Worm (Caenorhabditis elegans): Measurements from ENCODE around the gene sam-4.

The sam-4 gene

DNA sequence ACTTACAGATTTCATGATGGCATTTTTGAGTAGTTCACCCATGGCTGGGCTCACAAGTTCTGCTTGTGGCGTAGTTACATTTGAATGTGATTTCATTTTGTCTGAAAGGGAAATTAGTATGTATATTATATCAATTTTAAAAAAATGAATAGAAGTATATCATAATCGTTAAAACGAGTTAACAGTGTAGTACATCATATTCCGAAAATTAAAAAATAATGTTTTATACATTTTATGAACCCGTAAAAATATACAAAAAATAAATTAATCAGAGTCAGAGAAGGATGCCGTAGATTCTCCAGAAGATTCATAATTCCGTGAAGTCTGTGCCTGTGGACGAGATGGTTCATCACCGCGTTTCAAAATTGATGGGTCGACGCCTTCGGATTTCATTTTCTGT lies 2.1 kb downstream of the sam-4 start, which contains the start of gene F59E12.9:
TSS of gene F59E12.9 (minus strand) at position 101 of the 400 bp plus-strand sequence.
- no peak for TF ChIP-seq nhr-10 (tag; optimal IDR thresholded peaks at IDR 0.05)
- no peak for TF ChIP-seq mbf-1 (tag; optimal IDR thresholded peaks at IDR 0.05)
- TF ChIP-seq nhr-21 (tag; optimal IDR thresholded peaks at IDR 0.05): no peak
- TF ChIP-seq C34F6.9 (tag; optimal IDR thresholded peaks at IDR 0.05): no peak

DNA sequence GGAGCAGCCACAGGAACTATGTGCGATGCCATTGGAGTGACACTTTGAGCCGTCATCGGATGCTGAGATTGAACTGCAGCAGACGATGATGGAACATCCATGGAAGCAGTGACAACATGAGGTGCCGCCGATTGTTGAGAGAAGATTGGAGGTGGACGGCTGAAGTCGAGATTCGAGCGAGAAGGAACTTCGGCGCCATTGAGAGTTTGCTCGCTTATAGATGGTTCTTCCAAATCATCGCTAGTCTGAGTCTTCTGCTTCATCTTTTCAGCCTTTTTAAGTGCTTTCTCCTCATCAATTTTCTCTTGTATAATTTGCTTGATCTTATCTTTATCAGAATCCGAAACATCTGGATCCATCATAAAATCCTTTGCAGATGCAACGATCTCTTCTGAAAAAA lies 7.0 kb downstream of the sam-4 start:
- TF ChIP-seq blmp-1 (tag; optimal IDR thresholded peaks at IDR 0.05; ENCODE audit: insufficient read depth) (no peak), C34F6.9 (tag; optimal IDR thresholded peaks at IDR 0.05) (no peak), nhr-77 (tag; optimal IDR thresholded peaks at IDR 0.05) (no peak), nhr-129 (tag; optimal IDR thresholded peaks at IDR 0.05) (no peak), fos-1 (tag; optimal IDR thresholded peaks at IDR 0.05) (no peak), unc-62 (GFP tag; optimal IDR thresholded peaks at IDR 0.05) (no peak), mbf-1 (tag; optimal IDR thresholded peaks at IDR 0.05) (no peak), alr-1 (tag; optimal IDR thresholded peaks at IDR 0.05) (no peak), nhr-10 (tag; optimal IDR thresholded peaks at IDR 0.05) (no peak), nhr-11 (tag; optimal IDR thresholded peaks at IDR 0.05) (no peak), lin-39 (tag; optimal IDR thresholded peaks at IDR 0.05) (no peak), elt-1 (tag; optimal IDR thresholded peaks at IDR 0.05) (no peak), crh-2 (tag; optimal IDR thresholded peaks at IDR 0.05) (no peak), mdl-1 (tag; optimal IDR thresholded peaks at IDR 0.05) (no peak), aly-2 (tag; optimal IDR thresholded peaks at IDR 0.05) (no peak)

DNA sequence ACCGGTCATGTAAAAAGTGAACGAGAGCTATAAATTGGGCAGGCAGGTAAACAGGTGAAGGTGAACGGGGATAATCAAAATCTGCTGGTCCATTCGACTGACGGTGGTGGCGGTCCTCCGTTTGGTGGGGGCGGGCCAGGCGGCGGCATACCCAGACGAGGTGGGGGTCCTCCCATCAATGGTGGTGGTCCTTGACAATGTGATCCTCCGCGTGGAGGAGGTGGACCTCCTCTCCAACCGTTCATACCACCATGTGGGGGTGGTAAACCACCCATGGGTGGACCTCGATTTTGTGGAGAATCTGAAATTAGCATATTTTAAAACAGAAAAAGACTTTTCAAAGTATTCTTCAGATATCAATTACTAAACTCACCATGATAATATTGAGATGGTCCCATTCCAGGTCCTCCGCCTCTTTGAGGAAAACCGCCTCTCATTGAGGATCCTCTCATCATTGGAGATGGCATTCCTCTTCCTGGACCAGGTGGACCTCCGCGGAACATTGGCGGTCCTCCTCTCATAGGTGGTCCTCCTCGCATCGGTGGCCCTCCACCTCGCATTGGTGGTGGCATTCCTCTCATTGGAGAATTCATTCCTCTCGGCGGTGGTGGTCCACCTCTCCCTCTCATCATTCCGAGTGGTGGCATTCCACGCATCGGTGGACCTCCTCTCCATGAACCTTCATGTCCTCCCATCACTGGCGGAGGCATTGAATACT lies 8.6 kb downstream of the sam-4 start:
- no peak for TF ChIP-seq snpc-4 (tag; optimal IDR thresholded peaks at IDR 0.05)
- TF ChIP-seq ceh-82 (tag; optimal IDR thresholded peaks at IDR 0.05): no peak
- no peak for TF ChIP-seq elt-1 (tag; optimal IDR thresholded peaks at IDR 0.05)
- TF ChIP-seq ztf-1 (GFP tag; conservative IDR thresholded peaks at IDR 0.05): no peak
- no peak for TF ChIP-seq unc-39 (tag; optimal IDR thresholded peaks at IDR 0.05)
- no peak for TF ChIP-seq lin-11 (tag; optimal IDR thresholded peaks at IDR 0.05)
- TF ChIP-seq ZK546.5 (tag; optimal IDR thresholded peaks at IDR 0.05): no peak
- TF ChIP-seq sma-9 (GFP tag; optimal IDR thresholded peaks at IDR 0.05): no peak
- TF ChIP-seq sma-9 (tag; optimal IDR thresholded peaks at IDR 0.05): no peak
- no peak for TF ChIP-seq crh-2 (tag; optimal IDR thresholded peaks at IDR 0.05)
- no peak for TF ChIP-seq mab-5 (tag; optimal IDR thresholded peaks at IDR 0.05)
- TF ChIP-seq aly-2 (tag; optimal IDR thresholded peaks at IDR 0.05): no peak
- TF ChIP-seq blmp-1 (tag; optimal IDR thresholded peaks at IDR 0.05; ENCODE audit: insufficient read depth): no peak
- no peak for TF ChIP-seq nhr-129 (tag; optimal IDR thresholded peaks at IDR 0.05)
- TF ChIP-seq dmd-4 (tag; optimal IDR thresholded peaks at IDR 0.05): no peak
- TF ChIP-seq ztf-11 (tag; optimal IDR thresholded peaks at IDR 0.05): no peak
- TF ChIP-seq sem-4 (tag; optimal IDR thresholded peaks at IDR 0.05): no peak
- TF ChIP-seq lin-39 (tag; optimal IDR thresholded peaks at IDR 0.05): no peak
- no peak for TF ChIP-seq lsy-2 (tag; optimal IDR thresholded peaks at IDR 0.05)

DNA sequence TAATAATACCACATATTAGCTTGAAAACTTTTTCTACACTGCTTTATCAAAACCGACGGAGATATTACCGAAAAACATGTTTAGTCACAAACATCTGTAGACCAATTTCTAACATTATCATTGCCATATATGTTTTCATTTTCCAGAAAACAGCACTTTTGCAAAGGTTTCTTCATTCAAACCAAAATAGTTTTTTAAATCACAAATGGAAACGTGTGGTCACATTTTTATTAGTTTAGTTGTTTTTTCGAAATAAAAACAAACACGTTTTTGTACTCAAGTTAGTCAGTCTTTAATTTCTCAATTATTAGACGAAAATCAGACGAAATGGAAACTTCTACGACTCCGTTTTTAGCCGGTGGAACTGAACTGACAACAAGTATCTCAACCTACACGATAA lies 11.0 kb downstream of the sam-4 start, which contains the start of gene F59E12.3:
TSS of gene F59E12.3 (plus strand) at position 301 of the 400 bp plus-strand sequence.
- TF ChIP-seq F13H6.1 (tag; optimal IDR thresholded peaks at IDR 0.05) (no peak), lin-39 (tag; optimal IDR thresholded peaks at IDR 0.05) (no peak), nhr-23 (tag; optimal IDR thresholded peaks at IDR 0.05) (no peak), peb-1 (tag; optimal IDR thresholded peaks at IDR 0.05) (no peak), nhr-237 (tag; optimal IDR thresholded peaks at IDR 0.05) (no peak), zag-1 (tag; optimal IDR thresholded peaks at IDR 0.05) (no peak), nhr-11 (tag; optimal IDR thresholded peaks at IDR 0.05) (no peak), elt-1 (tag; optimal IDR thresholded peaks at IDR 0.05) (no peak), skn-1 (tag; optimal IDR thresholded peaks at IDR 0.05) (no peak), Y55F3AM.14 (GFP tag; optimal IDR thresholded peaks at IDR 0.05) (no peak), lin-13 (GFP tag; optimal IDR thresholded peaks at IDR 0.05) (no peak), nhr-6 (tag; optimal IDR thresholded peaks at IDR 0.05) (no peak), lsy-2 (tag; optimal IDR thresholded peaks at IDR 0.05) (no peak), alr-1 (tag; optimal IDR thresholded peaks at IDR 0.05) (no peak), sma-9 (GFP tag; optimal IDR thresholded peaks at IDR 0.05) (no peak), sma-9 (tag; optimal IDR thresholded peaks at IDR 0.05) (no peak), fos-1 (tag; optimal IDR thresholded peaks at IDR 0.05) (no peak), gmeb-1 (tag; optimal IDR thresholded peaks at IDR 0.05) (no peak)
